Worm (Caenorhabditis elegans) whole organism, L3 larva: Measurements from ENCODE around the gene D1079.1.

ENCODE experiments used
- R02D3.7 ChIP-seq: fragments of 150-350 bp; optimal IDR thresholded peaks from 2 replicates; lab custom pipeline; 2014; ENCODE audit warnings: missing biosample characterization, missing genetic modification characterization
- ceh-16 ChIP-seq: sonication (generic microtip); optimal IDR thresholded peaks from 2 replicates; lab custom pipeline; 2017; ENCODE audit warnings: missing biosample characterization, missing genetic modification characterization
- ceh-28 ChIP-seq: fragments of 150-350 bp; optimal IDR thresholded peaks from 2 replicates; lab custom pipeline; 2014; ENCODE audit warnings: missing biosample characterization, missing genetic modification reagents, missing genetic modification characterization
- ceh-82 ChIP-seq: fragments of 150-350 bp; optimal IDR thresholded peaks from 2 replicates; lab custom pipeline; 2014; ENCODE audit warnings: missing biosample characterization, missing genetic modification characterization
- ceh-9 ChIP-seq: sonication (generic microtip); optimal IDR thresholded peaks from 2 replicates; lab custom pipeline; 2018; ENCODE audit warnings: missing biosample characterization, missing genetic modification characterization
- daf-12 ChIP-seq: fragments of 150-350 bp; optimal IDR thresholded peaks from 2 replicates; lab custom pipeline; 2014; ENCODE audit warnings: missing biosample characterization, missing genetic modification reagents, missing genetic modification characterization
- egl-27 ChIP-seq: sonication (generic microtip); optimal IDR thresholded peaks from 4 replicates; lab custom pipeline; 2017; ENCODE audit warnings: missing biosample characterization, missing genetic modification reagents, missing genetic modification characterization
- elt-2 ChIP-seq: sonication (generic microtip); optimal IDR thresholded peaks from 2 replicates; lab custom pipeline; 2016; ENCODE audit warnings: missing genetic modification reagents, mild to moderate bottlenecking, missing genetic modification characterization, missing compliant biosample characterization
- elt-3 ChIP-seq, 3 experiments: fragments of 150-350 bp in 1 of 3; sonication (generic microtip) in 2 of 3; optimal IDR thresholded peaks; 2 replicates in 2 of 3; 4 replicates in 1 of 3; lab custom pipeline; 2014 to 2017; ENCODE audit warnings: missing biosample characterization in 3 of 3, missing genetic modification characterization in 3 of 3
- eor-1 ChIP-seq, 2 experiments: fragments of 150-350 bp; optimal IDR thresholded peaks; 2 replicates each; lab custom pipeline; 2014 to 2018; ENCODE audit warnings: missing biosample characterization in 2 of 2, missing genetic modification characterization in 2 of 2
- fkh-10 ChIP-seq: sonication (generic microtip); optimal IDR thresholded peaks from 2 replicates; lab custom pipeline; 2017; ENCODE audit warnings: missing biosample characterization, missing genetic modification reagents, missing genetic modification characterization
- fkh-2 ChIP-seq: fragments of 150-350 bp; optimal IDR thresholded peaks from 2 replicates; lab custom pipeline; 2014; ENCODE audit warnings: missing biosample characterization, missing genetic modification reagents, missing genetic modification characterization
- fos-1 ChIP-seq: fragments of 150-350 bp; optimal IDR thresholded peaks from 2 replicates; lab custom pipeline; 2014; ENCODE audit warnings: missing biosample characterization, missing genetic modification characterization
- hmg-11 ChIP-seq: sonication (generic microtip); optimal IDR thresholded peaks from 2 replicates; lab custom pipeline; 2016; ENCODE audit warnings: missing genetic modification characterization, missing compliant biosample characterization
- jun-1 ChIP-seq: fragments of 150-350 bp; optimal IDR thresholded peaks from 2 replicates; lab custom pipeline; 2014; ENCODE audit warnings: missing biosample characterization, missing genetic modification reagents, missing genetic modification characterization
- lin-39 ChIP-seq: fragments of 150-350 bp; optimal IDR thresholded peaks from 2 replicates; lab custom pipeline; 2018; ENCODE audit warnings: missing biosample characterization, missing genetic modification reagents, missing genetic modification characterization
- mml-1 ChIP-seq: fragments of 150-350 bp; sonication (generic microtip); optimal IDR thresholded peaks from 3 replicates; lab custom pipeline; 2014; ENCODE audit warnings: missing biosample characterization, missing genetic modification characterization
- nfya-1 ChIP-seq: sonication (generic microtip); optimal IDR thresholded peaks from 2 replicates; lab custom pipeline; 2017; ENCODE audit warnings: missing genetic modification characterization, mild to moderate bottlenecking, missing compliant biosample characterization, antibody characterized with exemption, moderate library complexity; ENCODE audit not compliant: insufficient read depth
- nhr-12 ChIP-seq: fragments of 150-350 bp; optimal IDR thresholded peaks from 2 replicates; lab custom pipeline; 2014; ENCODE audit warnings: missing biosample characterization, missing genetic modification characterization
- nhr-23 ChIP-seq: fragments of 150-350 bp; optimal IDR thresholded peaks from 2 replicates; lab custom pipeline; 2014; ENCODE audit warnings: missing biosample characterization, missing genetic modification reagents, missing genetic modification characterization
- nhr-237 ChIP-seq: fragments of 150-350 bp; optimal IDR thresholded peaks from 2 replicates; lab custom pipeline; 2014; ENCODE audit warnings: missing biosample characterization, missing genetic modification characterization
- nhr-25 ChIP-seq: sonication (generic microtip); optimal IDR thresholded peaks from 2 replicates; lab custom pipeline; 2017; ENCODE audit warnings: missing biosample characterization, missing genetic modification characterization
- nhr-28 ChIP-seq: fragments of 150-350 bp; optimal IDR thresholded peaks from 2 replicates; lab custom pipeline; 2014; ENCODE audit warnings: missing biosample characterization, missing genetic modification characterization
- nhr-43 ChIP-seq: sonication (generic microtip); optimal IDR thresholded peaks from 2 replicates; lab custom pipeline; 2016; ENCODE audit warnings: mild to moderate bottlenecking, missing genetic modification characterization, missing compliant biosample characterization; ENCODE audit not compliant: poor library complexity, severe bottlenecking
- nhr-76 ChIP-seq: fragments of 150-350 bp; sonication (generic microtip); optimal IDR thresholded peaks from 5 replicates; lab custom pipeline; 2014; ENCODE audit warnings: missing biosample characterization, missing genetic modification characterization
- nhr-77 ChIP-seq: fragments of 150-350 bp; optimal IDR thresholded peaks from 2 replicates; lab custom pipeline; 2014; ENCODE audit warnings: missing biosample characterization, missing genetic modification characterization
- sea-2 ChIP-seq: fragments of 150-350 bp; sonication (generic microtip); optimal IDR thresholded peaks from 4 replicates; lab custom pipeline; 2014; ENCODE audit warnings: missing biosample characterization, missing genetic modification reagents, missing genetic modification characterization
- skn-1 ChIP-seq: fragments of 150-350 bp; optimal IDR thresholded peaks from 2 replicates; lab custom pipeline; 2014; ENCODE audit warnings: missing biosample characterization, missing genetic modification characterization
- tbx-2 ChIP-seq: sonication (generic microtip); optimal IDR thresholded peaks from 2 replicates; lab custom pipeline; 2016; ENCODE audit warnings: mild to moderate bottlenecking, missing genetic modification characterization, missing compliant biosample characterization
- unc-39 ChIP-seq: sonication (generic microtip); optimal IDR thresholded peaks from 4 replicates; lab custom pipeline; 2017; ENCODE audit warnings: missing biosample characterization, missing genetic modification characterization
- unc-62 ChIP-seq: fragments of 150-350 bp; sonication (generic microtip); optimal IDR thresholded peaks from 4 replicates; lab custom pipeline; 2014; ENCODE audit warnings: missing biosample characterization, missing genetic modification reagents, missing genetic modification characterization
- zag-1 ChIP-seq: fragments of 150-350 bp; optimal IDR thresholded peaks from 2 replicates; lab custom pipeline; 2014; ENCODE audit warnings: missing biosample characterization, missing genetic modification characterization

Gene D1079.1

ce11 chrX:4370756-4371155 is 32.2 kb upstream of the D1079.1 start, which contains the start of gene R160.5:
TSS of gene R160.5 (minus strand) at chrX:4370856.
- TF ChIP-seq ceh-9 (tag; lab: Kevin White, UChicago) (no peak), fkh-10 (no peak), ceh-28 (tag; lab: Kevin White, UChicago) (no peak), nfya-1 (tag; lab: Kevin White, UChicago) (no peak), mml-1 (no peak), fos-1 (tag; lab: Kevin White, UChicago) (no peak), nhr-23 (tag; lab: Kevin White, UChicago) (no peak)

- TF ChIP-seq fkh-2 (tag; lab: Kevin White, UChicago) (no peak), ceh-9 (tag; lab: Kevin White, UChicago) (no peak), mml-1 (no peak), tbx-2 (tag; lab: Kevin White, UChicago) (no peak)
These were observed 31.5 kb upstream of the D1079.1 start, which contains the start of gene R160.13 for ce11 chrX:4371413-4371812. TSS of gene R160.13 (minus strand) at chrX:4371513.

- TF ChIP-seq nhr-12 (tag; lab: Kevin White, UChicago) (no peak), nhr-23 (tag; lab: Kevin White, UChicago) (no peak), unc-62 (no peak), eor-1 (tag; optimal IDR thresholded peaks at IDR 0.05; lab: Kevin White, UChicago) (no peak)
- TF ChIP-seq, all 47 proteins: peak for 0
These were observed 31.0 kb upstream of the D1079.1 start, which contains the start of gene R160.14 for ce11 chrX:4371988-4372387. TSS of gene R160.14 (minus strand) at chrX:4372088.

- no peak for TF ChIP-seq unc-39
- no peak for TF ChIP-seq jun-1 (tag; lab: Kevin White, UChicago)
- no peak for TF ChIP-seq nhr-43 (tag; lab: Kevin White, UChicago)
- TF ChIP-seq daf-12 (tag; lab: Kevin White, UChicago): no peak
- TF ChIP-seq nhr-28: no peak
- no peak for TF ChIP-seq skn-1 (tag; lab: Kevin White, UChicago)
- TF ChIP-seq mml-1: no peak
- TF ChIP-seq zag-1 (tag; lab: Kevin White, UChicago): no peak
- TF ChIP-seq nhr-237 (tag; lab: Kevin White, UChicago): no peak
- no peak for TF ChIP-seq nfya-1 (tag; lab: Kevin White, UChicago)
- TF ChIP-seq fkh-10: no peak
- TF ChIP-seq R02D3.7: no peak
- no peak for TF ChIP-seq unc-62
- no peak for TF ChIP-seq elt-2 (tag; lab: Kevin White, UChicago)
- TF ChIP-seq ceh-16 (tag; lab: Kevin White, UChicago): no peak
- TF ChIP-seq, all 47 proteins: peak for 0
These were observed 29.8 kb upstream of the D1079.1 start, which contains the start of gene R160.6 for ce11 chrX:4373123-4373522. TSS of gene R160.6 (minus strand) at chrX:4373223.

- TF ChIP-seq ceh-16 (tag; lab: Kevin White, UChicago) (no peak), nhr-237 (tag; lab: Kevin White, UChicago) (no peak), lin-39 (tag; lab: Kevin White, UChicago) (no peak), daf-12 (tag; lab: Kevin White, UChicago) (no peak), nhr-28 (no peak), sea-2 (GFP tag; lab: Kevin White, UChicago) (no peak), hmg-11 (tag; lab: Kevin White, UChicago) (no peak), jun-1 (tag; lab: Kevin White, UChicago) (no peak), elt-2 (tag; lab: Kevin White, UChicago) (no peak), tbx-2 (tag; lab: Kevin White, UChicago) (no peak), fkh-10 (no peak), nhr-76 (tag; lab: Kevin White, UChicago) (no peak)
These were observed 26.2 kb upstream of the D1079.1 start, which contains the start of gene R160.2 for ce11 chrX:4376801-4377200. TSS of gene R160.2 (minus strand) at chrX:4376901.

ce11 chrX:4377689-4378088 is 25.3 kb upstream of the D1079.1 start, which contains the start of gene R160.12:
TSS of gene R160.12 (minus strand) at chrX:4377789.
- no peak for TF ChIP-seq unc-62
- TF ChIP-seq lin-39 (tag; lab: Kevin White, UChicago): no peak
- TF ChIP-seq nfya-1 (tag; lab: Kevin White, UChicago): no peak
- no peak for TF ChIP-seq nhr-25 (tag; lab: Kevin White, UChicago)
- no peak for TF ChIP-seq tbx-2 (tag; lab: Kevin White, UChicago)
- no peak for TF ChIP-seq nhr-43 (tag; lab: Kevin White, UChicago)
- TF ChIP-seq eor-1 (tag; optimal IDR thresholded peaks at IDR 0.05; lab: Kevin White, UChicago): no peak
- TF ChIP-seq egl-27 (tag; lab: Kevin White, UChicago): no peak
- no peak for TF ChIP-seq nhr-77
- no peak for TF ChIP-seq fkh-2 (tag; lab: Kevin White, UChicago)
- TF ChIP-seq fos-1 (tag; lab: Kevin White, UChicago): no peak
- TF ChIP-seq R02D3.7: no peak
- TF ChIP-seq fkh-10: no peak
- TF ChIP-seq hmg-11 (tag; lab: Kevin White, UChicago): no peak
- TF ChIP-seq elt-3 (tag; optimal IDR thresholded peaks at IDR 0.05; lab: Kevin White, UChicago): no peak
- TF ChIP-seq skn-1 (tag; lab: Kevin White, UChicago): no peak
- TF ChIP-seq sea-2 (GFP tag; lab: Kevin White, UChicago): no peak
- TF ChIP-seq ceh-82 (tag; lab: Kevin White, UChicago): no peak
